Worm (Caenorhabditis elegans) whole organism, L1 larva: ENCODE data around the gene tir-1.

Source experiments
- C34B4.2 ChIP-seq: sonication (generic microtip); optimal IDR thresholded peaks from 2 replicates; lab custom pipeline; 2017; ENCODE audit warnings: mild to moderate bottlenecking, missing genetic modification characterization, missing compliant biosample characterization
- F16B12.6 ChIP-seq: fragments of 150-350 bp; optimal IDR thresholded peaks from 2 replicates; lab custom pipeline; 2014; ENCODE audit warnings: missing biosample characterization, missing genetic modification characterization
- alr-1 ChIP-seq: fragments of 200-800 bp; sonication (Bioruptor generic); optimal IDR thresholded peaks from 2 replicates; lab custom pipeline; 2018; ENCODE audit warnings: borderline replicate concordance, mild to moderate bottlenecking, missing genetic modification characterization, missing compliant biosample characterization
- aly-2 ChIP-seq: fragments of 150-350 bp; optimal IDR thresholded peaks from 2 replicates; lab custom pipeline; 2014; ENCODE audit warnings: missing biosample characterization, missing genetic modification characterization
- ama-1 ChIP-seq: fragments of 150-350 bp; optimal IDR thresholded peaks from 2 replicates; lab custom pipeline; 2014
- blmp-1 ChIP-seq: fragments of 150-350 bp; optimal IDR thresholded peaks from 2 replicates; lab custom pipeline; 2014; ENCODE audit warnings: missing biosample characterization, missing genetic modification characterization
- ceh-63 ChIP-seq: fragments of 200-800 bp; sonication (Bioruptor generic); optimal IDR thresholded peaks from 2 replicates; lab custom pipeline; 2018; ENCODE audit warnings: mild to moderate bottlenecking, missing genetic modification characterization, missing compliant biosample characterization
- ceh-90 ChIP-seq: sonication (generic microtip); optimal IDR thresholded peaks from 2 replicates; lab custom pipeline; 2016; ENCODE audit warnings: missing genetic modification characterization, missing compliant biosample characterization
- ces-1 ChIP-seq: fragments of 150-350 bp; optimal IDR thresholded peaks from 2 replicates; lab custom pipeline; 2014; ENCODE audit warnings: missing biosample characterization, missing genetic modification reagents, missing genetic modification characterization
- efl-1 ChIP-seq, 4 experiments: fragments of 150-350 bp; optimal IDR thresholded peaks in 3 of 4; peaks in 1 of 4; 1 replicate in 1 of 4; 2 replicates in 3 of 4; lab custom pipeline; 2014; ENCODE audit warnings: missing biosample characterization in 2 of 4, missing genetic modification characterization in 2 of 4, missing genetic modification reagents in 2 of 4
- egl-13 ChIP-seq: sonication (generic microtip); optimal IDR thresholded peaks from 2 replicates; lab custom pipeline; 2016; ENCODE audit warnings: missing genotype, missing genetic modification reagents, missing genetic modification characterization, missing compliant biosample characterization
- egl-27 ChIP-seq, 2 experiments: fragments of 150-350 bp in 1 of 2; sonication (generic microtip); optimal IDR thresholded peaks; 3 replicates each; lab custom pipeline; 2017 to 2018; ENCODE audit warnings: missing biosample characterization in 2 of 2, missing genetic modification characterization in 2 of 2, missing genetic modification reagents in 2 of 2
- elt-2 ChIP-seq: sonication (generic microtip); optimal IDR thresholded peaks from 2 replicates; lab custom pipeline; 2016; ENCODE audit warnings: missing genetic modification characterization, mild to moderate bottlenecking, inconsistent platforms, missing compliant biosample characterization, missing genetic modification reagents
- elt-3 ChIP-seq, 6 experiments: fragments of 150-350 bp in 1 of 6; sonication (generic microtip); optimal IDR thresholded peaks; 2 replicates each; lab custom pipeline; 2017 to 2018; ENCODE audit warnings: missing biosample characterization in 6 of 6, missing genetic modification characterization in 6 of 6, inconsistent platforms in 1 of 6
- fkh-8 ChIP-seq: sonication (generic microtip); optimal IDR thresholded peaks from 2 replicates; lab custom pipeline; 2016; ENCODE audit warnings: mild to moderate bottlenecking, missing genetic modification characterization, missing compliant biosample characterization
- hlh-4 ChIP-seq: sonication (generic microtip); optimal IDR thresholded peaks from 2 replicates; lab custom pipeline; 2016; ENCODE audit warnings: mild to moderate bottlenecking, missing genetic modification characterization, missing compliant biosample characterization
- hpl-2 ChIP-seq: fragments of 150-350 bp; optimal IDR thresholded peaks from 2 replicates; lab custom pipeline; 2014; ENCODE audit warnings: missing biosample characterization, missing genetic modification reagents, missing genetic modification characterization
- irx-1 ChIP-seq: sonication (generic microtip); optimal IDR thresholded peaks from 2 replicates; lab custom pipeline; 2016; ENCODE audit warnings: missing genetic modification characterization, missing compliant biosample characterization
- lin-39 ChIP-seq: fragments of 150-350 bp; optimal IDR thresholded peaks from 2 replicates; lab custom pipeline; 2014; ENCODE audit warnings: missing biosample characterization, missing genetic modification reagents, missing genetic modification characterization
- lir-3 ChIP-seq: sonication (generic microtip); optimal IDR thresholded peaks from 2 replicates; lab custom pipeline; 2016; ENCODE audit warnings: mild to moderate bottlenecking, missing genetic modification characterization, moderate library complexity, missing compliant biosample characterization; ENCODE audit not compliant: poor library complexity
- mab-9 ChIP-seq: fragments of 200-800 bp; sonication (Bioruptor generic); IDR thresholded peaks from 2 replicates; pipeline ENCODE4 v1.3.6; 2022; ENCODE audit warnings: missing genetic modification reagents, missing genetic modification characterization, missing compliant biosample characterization
- mdl-1 ChIP-seq, 2 experiments: fragments of 150-350 bp; optimal IDR thresholded peaks; 2 replicates each; lab custom pipeline; 2014 to 2017; ENCODE audit warnings: missing biosample characterization in 2 of 2, missing genetic modification characterization in 2 of 2, inconsistent platforms in 1 of 2
- nhr-11 ChIP-seq: fragments of 150-350 bp; optimal IDR thresholded peaks from 2 replicates; lab custom pipeline; 2014; ENCODE audit warnings: missing biosample characterization, missing genetic modification characterization
- nhr-12 ChIP-seq: sonication (generic microtip); optimal IDR thresholded peaks from 2 replicates; lab custom pipeline; 2017; ENCODE audit warnings: missing biosample characterization, missing genetic modification characterization
- nhr-20 ChIP-seq: sonication (generic microtip); optimal IDR thresholded peaks from 2 replicates; lab custom pipeline; 2016; ENCODE audit warnings: mild to moderate bottlenecking, missing genetic modification characterization, missing compliant biosample characterization
- nhr-28 ChIP-seq: fragments of 150-350 bp; optimal IDR thresholded peaks from 2 replicates; lab custom pipeline; 2014; ENCODE audit warnings: missing biosample characterization, missing genetic modification characterization
- nhr-76 ChIP-seq: sonication (generic microtip); optimal IDR thresholded peaks from 2 replicates; lab custom pipeline; 2017; ENCODE audit warnings: missing biosample characterization, missing genetic modification characterization
- nhr-84 ChIP-seq: sonication (generic microtip); optimal IDR thresholded peaks from 2 replicates; lab custom pipeline; 2017; ENCODE audit warnings: missing biosample characterization, missing genetic modification characterization
- nhr-85 ChIP-seq: sonication (generic microtip); peaks from one replicate; lab custom pipeline; 2016; ENCODE audit warnings: missing genetic modification characterization, inconsistent platforms, missing compliant biosample characterization
- pag-3 ChIP-seq: sonication (generic microtip); optimal IDR thresholded peaks from 2 replicates; lab custom pipeline; 2017; ENCODE audit warnings: missing genetic modification characterization, mild to moderate bottlenecking, missing compliant biosample characterization, antibody characterized with exemption, borderline replicate concordance; ENCODE audit not compliant: insufficient read depth
- skn-1 ChIP-seq: fragments of 150-350 bp; optimal IDR thresholded peaks from 2 replicates; lab custom pipeline; 2014; ENCODE audit warnings: missing biosample characterization, missing genetic modification characterization
- snu-23 ChIP-seq: sonication (generic microtip); optimal IDR thresholded peaks from 2 replicates; lab custom pipeline; 2016; ENCODE audit warnings: missing genetic modification characterization, missing compliant biosample characterization
- sox-4 ChIP-seq: sonication (generic microtip); optimal IDR thresholded peaks from 2 replicates; lab custom pipeline; 2016; ENCODE audit warnings: missing genetic modification characterization, missing compliant biosample characterization
- sptf-1 ChIP-seq: fragments of 150-350 bp; optimal IDR thresholded peaks from 2 replicates; lab custom pipeline; 2014; ENCODE audit warnings: missing biosample characterization, missing genetic modification characterization
- sup-37 ChIP-seq: fragments of 200-800 bp; sonication (Bioruptor generic); optimal IDR thresholded peaks from 2 replicates; lab custom pipeline; 2018; ENCODE audit warnings: mild to moderate bottlenecking, missing genetic modification characterization, missing compliant biosample characterization
- swsn-7 ChIP-seq: sonication (generic microtip); optimal IDR thresholded peaks from 2 replicates; lab custom pipeline; 2016; ENCODE audit warnings: missing genetic modification characterization, missing compliant biosample characterization
- tlp-1 ChIP-seq: fragments of 150-350 bp; optimal IDR thresholded peaks from 2 replicates; lab custom pipeline; 2014; ENCODE audit warnings: missing biosample characterization, missing genetic modification characterization
- unc-30 ChIP-seq: sonication (generic microtip); optimal IDR thresholded peaks from 2 replicates; lab custom pipeline; 2017; ENCODE audit warnings: missing biosample characterization, missing genetic modification characterization
- unc-62 ChIP-seq: fragments of 150-350 bp; optimal IDR thresholded peaks from 2 replicates; lab custom pipeline; 2014; ENCODE audit warnings: missing biosample characterization, missing genetic modification reagents, missing genetic modification characterization
- xbp-1 ChIP-seq: sonication (generic microtip); optimal IDR thresholded peaks from 2 replicates; lab custom pipeline; 2016; ENCODE audit warnings: missing genetic modification characterization, missing compliant biosample characterization
- ztf-11 ChIP-seq, 2 experiments: sonication (generic microtip); optimal IDR thresholded peaks; 2 replicates each; lab custom pipeline; 2016 to 2017; ENCODE audit warnings: missing genetic modification characterization in 2 of 2, missing biosample characterization in 1 of 2, missing compliant biosample characterization in 1 of 2

tir-1 gene

DNA sequence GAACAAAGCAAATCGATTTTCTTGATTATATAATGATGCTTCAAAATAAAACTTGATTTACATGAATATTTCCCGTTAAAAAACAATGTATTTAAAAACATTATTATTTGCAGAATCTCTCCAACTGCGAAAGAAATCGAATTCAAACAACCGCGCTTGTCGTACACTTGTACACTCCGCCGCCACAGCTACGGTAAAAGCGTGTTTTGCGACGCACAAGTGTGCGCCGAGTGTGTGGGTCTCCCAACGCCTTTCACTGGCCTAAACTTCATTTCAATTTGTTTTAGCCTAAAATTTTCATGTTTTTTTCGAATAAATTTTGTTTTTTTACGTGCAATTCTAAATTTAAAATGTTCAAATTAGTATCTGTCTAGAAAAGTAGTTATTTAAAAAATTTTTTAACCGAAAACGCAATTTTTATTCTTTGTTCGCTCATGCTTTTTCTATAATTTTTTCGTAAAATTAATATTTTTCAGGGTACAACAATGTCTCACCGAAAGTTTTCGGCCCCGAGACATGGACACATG is 34.0 kb downstream of the tir-1 start, which contains the start of gene rpl-3 (continued):
- peak; percentile 100 for TF ChIP-seq mab-9 (GFP tag; lab: Robert Waterston, UW)
- peak; percentile 78 for TF ChIP-seq ceh-90
- TF ChIP-seq lir-3 (tag; lab: Kevin White, UChicago), result peak; percentile 99
- TF ChIP-seq egl-13, result peak; percentile 100
- peak; percentile 100 for TF ChIP-seq sox-4 (tag; lab: Kevin White, UChicago)
- peak; percentile 99 to 100 for TF ChIP-seq ztf-11 (tag; optimal IDR thresholded peaks at IDR 0.05; lab: Kevin White, UChicago)
- TF ChIP-seq efl-1 (optimal IDR thresholded peaks at IDR 0.05; lab: Kevin White, UChicago), result peak; percentile 100
- TF ChIP-seq efl-1 (GFP tag; optimal IDR thresholded peaks at IDR 0.05 in 1 of 2; lab: Kevin White, UChicago), result peak; percentile 100
- peak; percentile 100 for TF ChIP-seq xbp-1 (tag; lab: Kevin White, UChicago)
- peak; percentile 98 for TF ChIP-seq blmp-1
- TF ChIP-seq hpl-2 (GFP tag; lab: Kevin White, UChicago), result peak; percentile 98
- TF ChIP-seq nhr-85 (tag; lab: Kevin White, UChicago), result peak; percentile 100
- TF ChIP-seq nhr-84, result peak; percentile 100
- no peak for TF ChIP-seq tlp-1 (tag; lab: Kevin White, UChicago)
- TF ChIP-seq elt-3 (tag; optimal IDR thresholded peaks at IDR 0.05; lab: Kevin White, UChicago), result peak; percentile 100
- peak; percentile 94 for TF ChIP-seq unc-30 (tag; lab: Kevin White, UChicago)
- TF ChIP-seq ces-1 (GFP tag; lab: Kevin White, UChicago), result peak; percentile 99
- peak; percentile 100 for TF ChIP-seq ceh-63
- TF ChIP-seq pag-3 (tag; lab: Kevin White, UChicago), result peak; percentile 64
- TF ChIP-seq nhr-76, result peak; percentile 98
- TF ChIP-seq fkh-8 (tag; lab: Kevin White, UChicago), result peak; percentile 100
- peak; percentile 99 for TF ChIP-seq C34B4.2 (tag; lab: Kevin White, UChicago)
- TF ChIP-seq alr-1 (tag; lab: Kevin White, UChicago), result no peak
- TF ChIP-seq ama-1, result peak; percentile 96
- peak; percentile 89 for TF ChIP-seq nhr-12 (tag; lab: Kevin White, UChicago)
- peak; percentile 100 for TF ChIP-seq irx-1
- peak; percentile 100 for TF ChIP-seq swsn-7
- TF ChIP-seq nhr-11 (tag; lab: Kevin White, UChicago), result peak; percentile 100
- TF ChIP-seq sptf-1 (tag; lab: Kevin White, UChicago), result no peak
- TF ChIP-seq mdl-1 (tag; optimal IDR thresholded peaks at IDR 0.05; lab: Kevin White, UChicago), result peak; percentile 70 to 99
- peak; percentile 99 for TF ChIP-seq elt-2 (tag; lab: Kevin White, UChicago)
- TF ChIP-seq F16B12.6 (tag; lab: Kevin White, UChicago), result peak; percentile 88
- TF ChIP-seq egl-27 (tag; optimal IDR thresholded peaks at IDR 0.05; lab: Kevin White, UChicago), result peak; percentile 95 to 96
- TF ChIP-seq snu-23 (GFP tag; lab: Kevin White, UChicago), result peak; percentile 100
- TF ChIP-seq lin-39, result peak; percentile 99
- TF ChIP-seq unc-62 (GFP tag; lab: Kevin White, UChicago), result peak; percentile 98
- TF ChIP-seq nhr-20, result peak; percentile 100
- peak; percentile 100 for TF ChIP-seq sup-37 (GFP tag; lab: Kevin White, UChicago)
- TF ChIP-seq aly-2 (tag; lab: Kevin White, UChicago), result peak; percentile 99
- peak; percentile 99 for TF ChIP-seq skn-1 (tag; lab: Kevin White, UChicago)
- TF ChIP-seq hlh-4 (tag; lab: Kevin White, UChicago), result peak; percentile 66
- peak; percentile 74 for TF ChIP-seq nhr-28 (tag; lab: Kevin White, UChicago)
- TF ChIP-seq, all 84 proteins: peak for 81
